Worm (Caenorhabditis elegans) whole organism, mixed stage, embryonic: ENCODE data around the gene ssq-4.

Source experiments
- nhr-12 ChIP-seq: fragments of 150-350 bp; optimal IDR thresholded peaks from 2 replicates; lab custom pipeline; 2014; ENCODE audit warnings: missing biosample characterization, missing genetic modification characterization
- unc-39 ChIP-seq: fragments of 150-350 bp; optimal IDR thresholded peaks from 2 replicates; lab custom pipeline; 2014; ENCODE audit warnings: missing biosample characterization, missing genetic modification characterization

ce11 chrIV:5054297-5054696, 38.0 kb downstream of the ssq-4 start:
- TF ChIP-seq nhr-12 (tag; lab: Kevin White, UChicago) (no peak), unc-39 (tag; lab: Kevin White, UChicago) (no peak)
